Worm (Caenorhabditis elegans) whole organism, L1 larva: ENCODE results near the gene cft-1.
A peak's percentile ranks its signal among the peaks of the same experiment; 100 is the strongest.

Experiments
- C16A3.4 ChIP-seq: fragments of 150-350 bp; optimal IDR thresholded peaks from 2 replicates; lab custom pipeline; 2014; ENCODE audit warnings: missing biosample characterization, missing genetic modification characterization
- Y116A8C.19 ChIP-seq: sonication (generic microtip); optimal IDR thresholded peaks from 2 replicates; lab custom pipeline; 2016; ENCODE audit warnings: missing compliant biosample characterization, missing genetic modification characterization, borderline replicate concordance
- blmp-1 ChIP-seq: fragments of 150-350 bp; optimal IDR thresholded peaks from 2 replicates; lab custom pipeline; 2014; ENCODE audit warnings: missing biosample characterization, missing genetic modification characterization
- ceh-63 ChIP-seq: fragments of 200-800 bp; sonication (Bioruptor generic); optimal IDR thresholded peaks from 2 replicates; lab custom pipeline; 2018; ENCODE audit warnings: mild to moderate bottlenecking, missing genetic modification characterization, missing compliant biosample characterization
- ceh-90 ChIP-seq: sonication (generic microtip); optimal IDR thresholded peaks from 2 replicates; lab custom pipeline; 2016; ENCODE audit warnings: missing genetic modification characterization, missing compliant biosample characterization
- efl-1 ChIP-seq, 4 experiments: fragments of 150-350 bp; optimal IDR thresholded peaks in 3 of 4; peaks in 1 of 4; 1 replicate in 1 of 4; 2 replicates in 3 of 4; lab custom pipeline; 2014; ENCODE audit warnings: missing biosample characterization in 2 of 4, missing genetic modification characterization in 2 of 4, missing genetic modification reagents in 2 of 4
- egl-27 ChIP-seq, 2 experiments: fragments of 150-350 bp in 1 of 2; sonication (generic microtip); optimal IDR thresholded peaks; 3 replicates each; lab custom pipeline; 2017 to 2018; ENCODE audit warnings: missing biosample characterization in 2 of 2, missing genetic modification characterization in 2 of 2, missing genetic modification reagents in 2 of 2
- elt-2 ChIP-seq: sonication (generic microtip); optimal IDR thresholded peaks from 2 replicates; lab custom pipeline; 2016; ENCODE audit warnings: missing genetic modification characterization, mild to moderate bottlenecking, inconsistent platforms, missing compliant biosample characterization, missing genetic modification reagents
- elt-3 ChIP-seq, 6 experiments: fragments of 150-350 bp in 1 of 6; sonication (generic microtip); optimal IDR thresholded peaks; 2 replicates each; lab custom pipeline; 2017 to 2018; ENCODE audit warnings: missing biosample characterization in 6 of 6, missing genetic modification characterization in 6 of 6, inconsistent platforms in 1 of 6
- fkh-10 ChIP-seq: sonication (generic microtip); optimal IDR thresholded peaks from 2 replicates; lab custom pipeline; 2017; ENCODE audit warnings: missing biosample characterization, missing genetic modification reagents, missing genetic modification characterization
- fkh-8 ChIP-seq: sonication (generic microtip); optimal IDR thresholded peaks from 2 replicates; lab custom pipeline; 2016; ENCODE audit warnings: mild to moderate bottlenecking, missing genetic modification characterization, missing compliant biosample characterization
- fos-1 ChIP-seq: fragments of 150-350 bp; optimal IDR thresholded peaks from 2 replicates; lab custom pipeline; 2014; ENCODE audit warnings: missing biosample characterization, missing genetic modification characterization
- grh-1 ChIP-seq: fragments of 200-800 bp; sonication (Bioruptor generic); IDR thresholded peaks from 2 replicates; pipeline ENCODE4 v1.3.6; 2022; ENCODE audit warnings: missing genetic modification reagents, missing genetic modification characterization, missing compliant biosample characterization
- hlh-17 ChIP-seq: fragments of 200-800 bp; sonication (Bioruptor generic); optimal IDR thresholded peaks from 2 replicates; lab custom pipeline; 2018; ENCODE audit warnings: missing genetic modification characterization, mild to moderate bottlenecking, missing compliant biosample characterization, moderate library complexity, borderline replicate concordance
- hpl-2 ChIP-seq: fragments of 150-350 bp; optimal IDR thresholded peaks from 2 replicates; lab custom pipeline; 2014; ENCODE audit warnings: missing biosample characterization, missing genetic modification reagents, missing genetic modification characterization
- jun-1 ChIP-seq: fragments of 150-350 bp; optimal IDR thresholded peaks from 2 replicates; lab custom pipeline; 2014; ENCODE audit warnings: missing biosample characterization, missing genetic modification reagents, missing genetic modification characterization
- lin-14 ChIP-seq: fragments of 200-800 bp; sonication (Bioruptor generic); optimal IDR thresholded peaks from 2 replicates; lab custom pipeline; 2018; ENCODE audit warnings: mild to moderate bottlenecking, missing genetic modification characterization, moderate library complexity, missing compliant biosample characterization
- lin-35 ChIP-seq, 2 experiments: fragments of 150-350 bp; optimal IDR thresholded peaks; 2 replicates each; lab custom pipeline; 2014; ENCODE audit warnings: missing biosample characterization in 2 of 2, missing genetic modification characterization in 2 of 2, missing genetic modification reagents in 2 of 2
- lsy-2 ChIP-seq, 2 experiments: fragments of 150-350 bp; optimal IDR thresholded peaks; 2 replicates each; lab custom pipeline; 2014; ENCODE audit warnings: missing biosample characterization in 2 of 2, missing genetic modification characterization in 2 of 2
- mef-2 ChIP-seq: fragments of 150-350 bp; optimal IDR thresholded peaks from 2 replicates; lab custom pipeline; 2014; ENCODE audit warnings: missing biosample characterization, missing genetic modification characterization
- nhr-20 ChIP-seq: sonication (generic microtip); optimal IDR thresholded peaks from 2 replicates; lab custom pipeline; 2016; ENCODE audit warnings: mild to moderate bottlenecking, missing genetic modification characterization, missing compliant biosample characterization
- nhr-47 ChIP-seq: sonication (generic microtip); optimal IDR thresholded peaks from 2 replicates; lab custom pipeline; 2016; ENCODE audit warnings: mild to moderate bottlenecking, missing genetic modification characterization, moderate library complexity, missing compliant biosample characterization
- nhr-85 ChIP-seq: sonication (generic microtip); peaks from one replicate; lab custom pipeline; 2016; ENCODE audit warnings: missing genetic modification characterization, inconsistent platforms, missing compliant biosample characterization
- rnt-1 ChIP-seq: sonication (generic microtip); optimal IDR thresholded peaks from 2 replicates; lab custom pipeline; 2016; ENCODE audit warnings: mild to moderate bottlenecking, missing genetic modification characterization, moderate library complexity, missing compliant biosample characterization
- snpc-4 ChIP-seq: fragments of 150-350 bp; optimal IDR thresholded peaks from 2 replicates; lab custom pipeline; 2014; ENCODE audit warnings: missing biosample characterization, missing genetic modification characterization
- snu-23 ChIP-seq: sonication (generic microtip); optimal IDR thresholded peaks from 2 replicates; lab custom pipeline; 2016; ENCODE audit warnings: missing genetic modification characterization, missing compliant biosample characterization
- sox-4 ChIP-seq: sonication (generic microtip); optimal IDR thresholded peaks from 2 replicates; lab custom pipeline; 2016; ENCODE audit warnings: missing genetic modification characterization, missing compliant biosample characterization
- tlp-1 ChIP-seq: fragments of 150-350 bp; optimal IDR thresholded peaks from 2 replicates; lab custom pipeline; 2014; ENCODE audit warnings: missing biosample characterization, missing genetic modification characterization
- unc-86 ChIP-seq: sonication (generic microtip); optimal IDR thresholded peaks from 2 replicates; lab custom pipeline; 2016; ENCODE audit warnings: missing genetic modification characterization, missing compliant biosample characterization
- unc-98 ChIP-seq: fragments of 200-800 bp; sonication (Bioruptor generic); IDR thresholded peaks from 2 replicates; pipeline ENCODE4 v1.3.6; 2022; ENCODE audit warnings: missing genetic modification characterization, missing compliant biosample characterization
- zag-1 ChIP-seq: fragments of 150-350 bp; optimal IDR thresholded peaks from 2 replicates; lab custom pipeline; 2014; ENCODE audit warnings: missing biosample characterization, missing genetic modification characterization
- ztf-4 ChIP-seq: fragments of 150-350 bp; optimal IDR thresholded peaks from 2 replicates; lab custom pipeline; 2014; ENCODE audit warnings: missing biosample characterization, missing genetic modification characterization

cft-1 gene

DNA sequence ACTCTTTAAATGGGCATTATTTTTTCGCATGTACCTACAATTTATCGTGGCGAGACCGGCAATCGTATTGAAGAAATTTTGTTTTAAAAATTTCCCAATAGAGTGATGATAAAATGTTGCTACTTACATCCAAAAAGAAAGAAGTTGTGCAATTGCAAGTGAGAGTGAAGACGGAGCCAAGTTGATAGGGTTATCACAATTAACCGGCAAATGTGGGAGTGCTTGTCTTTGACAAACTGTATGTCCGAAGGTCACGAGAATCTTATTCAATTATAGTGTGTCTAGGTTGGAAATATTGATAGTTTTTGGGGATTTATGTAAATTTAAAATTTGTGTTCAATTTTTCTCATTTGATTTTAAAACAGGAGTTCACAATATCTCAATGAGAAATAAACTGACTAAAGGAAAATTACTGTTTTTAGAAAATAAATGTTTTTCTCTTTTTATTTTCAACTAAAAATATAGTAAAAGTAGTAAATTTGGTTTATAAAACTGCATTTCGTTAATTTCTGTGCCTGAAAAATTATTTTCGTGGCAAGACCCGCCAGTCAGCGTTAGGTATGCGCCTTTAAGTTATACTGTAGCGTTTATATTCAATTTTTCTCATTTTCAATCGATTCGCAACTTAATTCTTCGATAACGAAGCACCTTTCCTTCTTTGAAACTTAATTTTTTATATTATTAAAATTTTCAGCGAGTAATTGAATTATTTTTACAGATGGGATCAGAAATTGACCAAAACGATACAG is 24.8 kb upstream of the cft-1 start, which contains the start of the genes hpo-15 and mms-19:
hpo-15 (minus strand) TSS at position 201 of the 749 bp plus-strand sequence.
mms-19 (plus strand) TSS at position 719 of the 749 bp plus-strand sequence.
- no peak for TF ChIP-seq unc-86
- peak; percentile 46 for TF ChIP-seq elt-2 (tag; lab: Kevin White, UChicago)
- no peak for TF ChIP-seq efl-1 (optimal IDR thresholded peaks at IDR 0.05; lab: Kevin White, UChicago)
- peak in 1 of 2 experiments; percentile 49 for TF ChIP-seq efl-1 (GFP tag; optimal IDR thresholded peaks at IDR 0.05 in 1 of 2; lab: Kevin White, UChicago)
- peak in 1 of 2 experiments; percentile 1 for TF ChIP-seq lin-35 (GFP tag; optimal IDR thresholded peaks at IDR 0.05; lab: Kevin White, UChicago)
- no peak for TF ChIP-seq jun-1

DNA sequence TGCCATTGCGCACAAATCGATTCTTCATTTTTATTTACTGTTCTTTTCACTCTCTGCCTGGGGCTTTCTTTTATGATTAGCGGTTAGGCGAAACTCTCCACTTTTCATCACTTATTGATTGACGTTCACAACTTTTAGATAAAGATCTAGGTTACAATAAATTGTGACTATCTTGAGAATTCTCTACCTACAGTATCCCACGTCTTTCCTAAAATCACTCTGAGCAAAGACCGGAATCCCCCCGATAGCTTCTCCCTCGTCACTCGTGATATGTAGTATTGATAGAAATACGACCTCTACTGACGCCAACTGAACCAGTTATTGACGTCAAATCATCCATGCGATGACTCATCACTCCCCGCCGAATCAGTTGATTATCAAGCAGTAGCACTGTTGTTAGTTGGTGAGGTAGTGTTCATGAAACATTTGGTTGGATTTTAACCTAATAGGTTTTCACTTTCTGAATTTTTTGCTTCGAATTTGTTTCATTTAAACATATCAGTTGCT is 16.8 kb upstream of the cft-1 start, which contains the start of gene hir-1:
hir-1 (plus strand) TSS at position 405 of the 507 bp plus-strand sequence.
- TF ChIP-seq lsy-2 (tag; optimal IDR thresholded peaks at IDR 0.05; lab: Kevin White, UChicago): no peak
- TF ChIP-seq efl-1 (optimal IDR thresholded peaks at IDR 0.05; lab: Kevin White, UChicago): no peak
- peak in 1 of 2 experiments; percentile 90 for TF ChIP-seq efl-1 (GFP tag; optimal IDR thresholded peaks at IDR 0.05 in 1 of 2; lab: Kevin White, UChicago)
- TF ChIP-seq ceh-90 (tag; lab: Kevin White, UChicago): no peak
- TF ChIP-seq hpl-2: no peak
- no peak for TF ChIP-seq elt-3 (tag; optimal IDR thresholded peaks at IDR 0.05; lab: Kevin White, UChicago)
- TF ChIP-seq nhr-20 (tag; lab: Kevin White, UChicago): peak; percentile 14
- TF ChIP-seq sox-4 (tag; lab: Kevin White, UChicago): no peak
- peak; percentile 66 for TF ChIP-seq nhr-85 (tag; lab: Kevin White, UChicago)
- peak; percentile 60 for TF ChIP-seq blmp-1 (tag; lab: Kevin White, UChicago)
- TF ChIP-seq grh-1 (GFP tag; lab: Robert Waterston, UW): 0 out of 2 replicates have a peak, but pooled peaks have one; percentile 8

DNA sequence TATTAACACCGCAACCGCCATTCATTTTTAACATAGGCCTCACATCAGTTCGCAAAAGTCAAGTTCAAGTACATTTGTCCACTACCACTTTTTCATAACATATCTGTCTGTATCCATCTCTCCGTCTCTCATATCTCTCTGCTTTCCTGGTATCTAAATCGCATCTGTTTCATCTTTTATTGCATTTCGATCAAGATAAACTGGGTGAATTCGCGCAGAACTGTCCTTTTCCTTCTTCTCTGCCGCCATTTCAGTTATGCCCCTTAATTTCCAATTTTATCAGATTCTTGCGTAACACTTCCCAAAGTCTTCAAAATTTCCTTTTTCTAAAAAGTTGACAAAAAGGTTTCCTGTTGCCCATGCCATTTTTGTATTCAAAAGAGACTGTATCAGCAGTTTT is 15.3 kb upstream of the cft-1 start:
- peak in 1 of 2 experiments; percentile 8 for TF ChIP-seq lsy-2 (tag; optimal IDR thresholded peaks at IDR 0.05; lab: Kevin White, UChicago)
- no peak for TF ChIP-seq C16A3.4
- no peak for TF ChIP-seq efl-1 (optimal IDR thresholded peaks at IDR 0.05; lab: Kevin White, UChicago)
- peak in 1 of 2 experiments; percentile 43 for TF ChIP-seq efl-1 (GFP tag; optimal IDR thresholded peaks at IDR 0.05 in 1 of 2; lab: Kevin White, UChicago)
- TF ChIP-seq nhr-85 (tag; lab: Kevin White, UChicago): peak; percentile 93
- peak; percentile 83 for TF ChIP-seq blmp-1 (tag; lab: Kevin White, UChicago)
- TF ChIP-seq lin-14 (GFP tag; lab: Kevin White, UChicago): peak; percentile 76
- TF ChIP-seq ztf-4 (tag; lab: Kevin White, UChicago): no peak
- peak; percentile 13 for TF ChIP-seq rnt-1 (tag; lab: Kevin White, UChicago)
- no peak for TF ChIP-seq tlp-1 (tag; lab: Kevin White, UChicago)
- TF ChIP-seq snu-23 (GFP tag; lab: Kevin White, UChicago): peak; percentile 14

DNA sequence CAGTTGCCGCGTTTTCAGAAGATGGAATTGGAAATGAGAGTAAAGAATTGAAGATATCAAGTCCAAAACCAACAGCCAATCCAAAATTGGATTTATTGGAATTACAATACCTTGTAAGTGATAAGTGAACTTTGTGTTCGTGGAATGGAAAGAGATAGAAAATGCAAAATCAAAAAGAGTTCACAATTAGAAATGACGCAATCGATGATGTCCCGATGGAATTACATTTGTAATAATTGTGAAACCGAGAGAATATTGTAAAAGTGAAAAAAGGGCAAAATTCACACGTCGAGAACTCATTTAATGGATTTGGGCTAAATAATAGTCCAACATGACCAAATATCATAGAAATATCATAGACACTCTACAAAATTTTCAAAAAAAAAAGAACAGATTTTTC is 13.4 kb upstream of the cft-1 start:
- TF ChIP-seq ceh-63 (GFP tag; lab: Kevin White, UChicago): no peak
- TF ChIP-seq fkh-8 (tag; lab: Kevin White, UChicago): no peak
- TF ChIP-seq nhr-47: no peak
- no peak for TF ChIP-seq egl-27 (tag; optimal IDR thresholded peaks at IDR 0.05; lab: Kevin White, UChicago)
- no peak for TF ChIP-seq tlp-1 (tag; lab: Kevin White, UChicago)
- TF ChIP-seq unc-98 (GFP tag; lab: Robert Waterston, UW): no peak
- no peak for TF ChIP-seq fkh-10 (GFP tag; lab: Kevin White, UChicago)
- no peak for TF ChIP-seq snpc-4 (tag; lab: Kevin White, UChicago)
- no peak for TF ChIP-seq Y116A8C.19
- no peak for TF ChIP-seq mef-2
- TF ChIP-seq fos-1: no peak
- no peak for TF ChIP-seq zag-1 (tag; lab: Kevin White, UChicago)
- TF ChIP-seq hlh-17 (GFP tag; lab: Kevin White, UChicago): no peak
- TF ChIP-seq lin-35 (GFP tag; optimal IDR thresholded peaks at IDR 0.05; lab: Kevin White, UChicago): no peak
- TF ChIP-seq, all 84 proteins: peak for 0
